Worm (Caenorhabditis elegans): ENCODE results near the gene C04G6.6.

C04G6.6 gene

ce11 chrII:5056254-5056653 lies 43.3 kb downstream of the C04G6.6 start:
- TF ChIP-seq elt-2 (tag; optimal IDR thresholded peaks at IDR 0.05) (peak; percentile 2), lsy-12 (tag; optimal IDR thresholded peaks at IDR 0.05) (no peak), ceh-82 (tag; optimal IDR thresholded peaks at IDR 0.05) (no peak)

- peak; percentile 91 for TF ChIP-seq skn-1 (tag; optimal IDR thresholded peaks at IDR 0.05)
- TF ChIP-seq egl-5 (tag; optimal IDR thresholded peaks at IDR 0.05), result peak; percentile 94
- no peak for TF ChIP-seq zag-1 (tag; optimal IDR thresholded peaks at IDR 0.05)
- peak; percentile 53 for TF ChIP-seq fkh-10 (GFP tag; optimal IDR thresholded peaks at IDR 0.05)
- peak; percentile 57 for TF ChIP-seq tbx-2 (tag; optimal IDR thresholded peaks at IDR 0.05)
- TF ChIP-seq elt-3 (tag; optimal IDR thresholded peaks at IDR 0.05), result no peak
- peak; percentile 96 for TF ChIP-seq snpc-4 (tag; optimal IDR thresholded peaks at IDR 0.05)
- peak; percentile 67 for TF ChIP-seq ztf-4 (tag; optimal IDR thresholded peaks at IDR 0.05)
- peak; percentile 99 for TF ChIP-seq nfya-1 (tag; optimal IDR thresholded peaks at IDR 0.05; ENCODE audit: insufficient read depth)
- TF ChIP-seq R02D3.7 (tag; optimal IDR thresholded peaks at IDR 0.05), result peak; percentile 84
- TF ChIP-seq ceh-82 (tag; optimal IDR thresholded peaks at IDR 0.05), result peak; percentile 48
- TF ChIP-seq elt-1 (tag; optimal IDR thresholded peaks at IDR 0.05), result peak; percentile 47
- peak; percentile 78 for TF ChIP-seq lsy-12 (tag; optimal IDR thresholded peaks at IDR 0.05)
- peak; percentile 96 for TF ChIP-seq lin-39 (tag; optimal IDR thresholded peaks at IDR 0.05)
- TF ChIP-seq nhr-23 (tag; optimal IDR thresholded peaks at IDR 0.05), result peak; percentile 98
- TF ChIP-seq nhr-12 (tag; optimal IDR thresholded peaks at IDR 0.05), result no peak
- no peak for TF ChIP-seq fkh-2 (tag; optimal IDR thresholded peaks at IDR 0.05)
- TF ChIP-seq elt-2 (tag; optimal IDR thresholded peaks at IDR 0.05), result peak; percentile 98
- TF ChIP-seq nhr-25 (tag; optimal IDR thresholded peaks at IDR 0.05), result peak; percentile 99
- TF ChIP-seq ceh-28 (tag; optimal IDR thresholded peaks at IDR 0.05), result peak; percentile 89
- peak; percentile 82 for TF ChIP-seq nhr-11 (tag; optimal IDR thresholded peaks at IDR 0.05)
- TF ChIP-seq fos-1 (tag; optimal IDR thresholded peaks at IDR 0.05), result no peak
- no peak for TF ChIP-seq daf-12 (tag; optimal IDR thresholded peaks at IDR 0.05)
- TF ChIP-seq nhr-67 (tag; optimal IDR thresholded peaks at IDR 0.05), result no peak
- TF ChIP-seq aly-2 (tag; optimal IDR thresholded peaks at IDR 0.05), result no peak
- peak; percentile 94 for TF ChIP-seq nhr-43 (tag; optimal IDR thresholded peaks at IDR 0.05; ENCODE audit: poor library complexity, severe bottlenecking)
- peak; percentile 98 for TF ChIP-seq lin-15B (tag; optimal IDR thresholded peaks at IDR 0.05)
- TF ChIP-seq ceh-16 (tag; optimal IDR thresholded peaks at IDR 0.05), result no peak
- TF ChIP-seq nhr-77 (tag; optimal IDR thresholded peaks at IDR 0.05), result peak; percentile 13
- no peak for TF ChIP-seq eor-1 (tag; optimal IDR thresholded peaks at IDR 0.05)
- TF ChIP-seq jun-1 (tag; optimal IDR thresholded peaks at IDR 0.05), result peak; percentile 77
- TF ChIP-seq nhr-76 (tag; optimal IDR thresholded peaks at IDR 0.05), result peak; percentile 11
- no peak for TF ChIP-seq mdl-1 (tag; optimal IDR thresholded peaks at IDR 0.05)
- TF ChIP-seq ZK546.5 (tag; optimal IDR thresholded peaks at IDR 0.05), result peak; percentile 37
- TF ChIP-seq ama-1 (optimal IDR thresholded peaks at IDR 0.05), result peak; percentile 90
- no peak for TF ChIP-seq nhr-28 (tag; optimal IDR thresholded peaks at IDR 0.05)
- no peak for TF ChIP-seq mml-1 (tag; optimal IDR thresholded peaks at IDR 0.05)
- TF ChIP-seq pha-4 (tag; optimal IDR thresholded peaks at IDR 0.05), result peak; percentile 99
- TF ChIP-seq pqm-1 (tag; optimal IDR thresholded peaks at IDR 0.05), result peak; percentile 91
- TF ChIP-seq unc-62 (GFP tag; optimal IDR thresholded peaks at IDR 0.05), result peak; percentile 58
- TF ChIP-seq hmg-11 (tag; optimal IDR thresholded peaks at IDR 0.05), result peak; percentile 86
These were observed 44.4 kb downstream of the C04G6.6 start, which contains the start of the genes ify-1 and rpl-22 for ce11 chrII:5055129-5055666. TSS of gene ify-1 (minus strand) at chrII:5055179. TSS of gene rpl-22 (plus strand) at chrII:5055616.

ce11 chrII:5050776-5051175 lies 48.8 kb downstream of the C04G6.6 start:
- TF ChIP-seq fkh-10 (GFP tag; optimal IDR thresholded peaks at IDR 0.05) (no peak), egl-27 (tag; optimal IDR thresholded peaks at IDR 0.05) (no peak), nhr-67 (tag; optimal IDR thresholded peaks at IDR 0.05) (no peak), mml-1 (tag; optimal IDR thresholded peaks at IDR 0.05) (no peak), R02D3.7 (tag; optimal IDR thresholded peaks at IDR 0.05) (no peak), ama-1 (optimal IDR thresholded peaks at IDR 0.05) (no peak), eor-1 (tag; optimal IDR thresholded peaks at IDR 0.05) (no peak), nhr-25 (tag; optimal IDR thresholded peaks at IDR 0.05) (no peak), elt-3 (tag; optimal IDR thresholded peaks at IDR 0.05) (no peak), nhr-237 (tag; optimal IDR thresholded peaks at IDR 0.05) (no peak), fos-1 (tag; optimal IDR thresholded peaks at IDR 0.05) (no peak), hmg-11 (tag; optimal IDR thresholded peaks at IDR 0.05) (no peak), ceh-82 (tag; optimal IDR thresholded peaks at IDR 0.05) (no peak), aly-2 (tag; optimal IDR thresholded peaks at IDR 0.05) (no peak), lin-15B (tag; optimal IDR thresholded peaks at IDR 0.05) (no peak), zag-1 (tag; optimal IDR thresholded peaks at IDR 0.05) (no peak), skn-1 (tag; optimal IDR thresholded peaks at IDR 0.05) (no peak)
